Worm (Caenorhabditis elegans) whole organism, dauer: ENCODE data around the gene F49C5.5.
"Not testable (repeated sequence)": the region's sequence is repeated elsewhere in the genome, so short reads cannot be mapped to it uniquely, and the experiment has no call there.

Experiments used
- unc-62 ChIP-seq: sonication (generic microtip); optimal IDR thresholded peaks from 2 replicates; lab custom pipeline; 2017; ENCODE audit warnings: missing biosample characterization, missing genetic modification reagents, missing genetic modification characterization

F49C5.5 gene

ce11 chrII:12546413-12546812 is at the start of gene F49C5.5, which contains the start of gene F49C5.10:
F49C5.5 (minus strand) TSS chrII:12546513.
F49C5.10 (plus strand) TSS chrII:12546756.
- TF ChIP-seq unc-62 (GFP tag; lab: Kevin White, UChicago) = no peak

- TF ChIP-seq unc-62 (GFP tag; lab: Kevin White, UChicago) = no peak
Measured at ce11 chrII:12580952-12581351, 34.6 kb upstream of the F49C5.5 start, which contains the start of gene clec-4. clec-4 (minus strand) TSS chrII:12581113.

- no peak for TF ChIP-seq unc-62 (GFP tag; lab: Kevin White, UChicago)
Measured at ce11 chrII:12577754-12578153, 31.4 kb upstream of the F49C5.5 start, which contains the start of gene clec-8. clec-8 (minus strand) TSS chrII:12578061.

- no peak for TF ChIP-seq unc-62 (GFP tag; lab: Kevin White, UChicago)
Measured at ce11 chrII:12574668-12575067, 28.4 kb upstream of the F49C5.5 start, which contains the start of gene Y38E10A.3. Y38E10A.3 (minus strand) TSS chrII:12574768.

- no peak for TF ChIP-seq unc-62 (GFP tag; lab: Kevin White, UChicago)
Measured at ce11 chrII:12573541-12573940, 27.2 kb upstream of the F49C5.5 start, which contains the start of gene Y38E10A.2. Y38E10A.2 (minus strand) TSS chrII:12573641.

- TF ChIP-seq unc-62 (GFP tag; lab: Kevin White, UChicago) = no peak
Measured at ce11 chrII:12572760-12573159, 26.4 kb upstream of the F49C5.5 start, which contains the start of gene Y38E10A.35. Y38E10A.35 (minus strand) TSS chrII:12572860.

ce11 chrII:12570523-12570922 is 24.2 kb upstream of the F49C5.5 start, which contains the start of gene Y38E10A.1:
Y38E10A.1 (minus strand) TSS chrII:12570623.
- TF ChIP-seq unc-62 (GFP tag; lab: Kevin White, UChicago) = no peak

ce11 chrII:12565851-12566250 is 19.5 kb upstream of the F49C5.5 start, which contains the start of gene F49C5.7:
F49C5.7 (plus strand) TSS chrII:12566151.
- no peak for TF ChIP-seq unc-62 (GFP tag; lab: Kevin White, UChicago)

ce11 chrII:12560210-12560609 is 13.9 kb upstream of the F49C5.5 start, which contains the start of gene F49C5.12:
F49C5.12 (minus strand) TSS chrII:12560310.
- TF ChIP-seq unc-62 (GFP tag; lab: Kevin White, UChicago) = no peak

- no peak for TF ChIP-seq unc-62 (GFP tag; lab: Kevin White, UChicago)
Measured at ce11 chrII:12555579-12555978, 9.3 kb upstream of the F49C5.5 start, which contains the start of gene F49C5.11. F49C5.11 (plus strand) TSS chrII:12555879.

- TF ChIP-seq unc-62 (GFP tag; lab: Kevin White, UChicago) = no peak
Measured at ce11 chrII:12550940-12551339, 4.6 kb upstream of the F49C5.5 start.

- no peak for TF ChIP-seq unc-62 (GFP tag; lab: Kevin White, UChicago)
Measured at ce11 chrII:12549613-12550012, 3.3 kb upstream of the F49C5.5 start.

- TF ChIP-seq unc-62 (GFP tag; lab: Kevin White, UChicago) = no peak
Measured at ce11 chrII:12547547-12547946, 1.2 kb upstream of the F49C5.5 start, which contains the start of gene F49C5.16. F49C5.16 (plus strand) TSS chrII:12547847.

ce11 chrII:12544533-12544932 is 1.8 kb downstream of the F49C5.5 start, which contains the start of gene F49C5.9:
F49C5.9 (minus strand) TSS chrII:12544633.
- no peak for TF ChIP-seq unc-62 (GFP tag; lab: Kevin White, UChicago)

ce11 chrII:12542594-12542997 is 3.7 kb downstream of the F49C5.5 start:
- no peak for TF ChIP-seq unc-62 (GFP tag; lab: Kevin White, UChicago)

- TF ChIP-seq unc-62 (GFP tag; lab: Kevin White, UChicago) = no peak
Measured at ce11 chrII:12539395-12539794, 6.9 kb downstream of the F49C5.5 start.

ce11 chrII:12536203-12536602 is 10.1 kb downstream of the F49C5.5 start, which contains the start of gene F49C5.3:
F49C5.3 (plus strand) TSS chrII:12536503.
- not testable (repeated sequence) for TF ChIP-seq unc-62 (GFP tag; lab: Kevin White, UChicago)
